Worm (Caenorhabditis elegans) whole organism, midembryonic: ENCODE measurements around the gene clec-212.

Source experiments
- T22C8.4 ChIP-seq: fragments of 200-800 bp; sonication (Bioruptor generic); IDR thresholded peaks from 2 replicates; pipeline ENCODE4 v1.3.6; 2022; ENCODE audit warnings: missing genetic modification characterization, missing compliant biosample characterization
- cog-1 ChIP-seq: sonication (generic microtip); optimal IDR thresholded peaks from 2 replicates; lab custom pipeline; 2016; ENCODE audit warnings: missing genetic modification characterization, missing compliant biosample characterization
- flt-1 ChIP-seq: fragments of 200-800 bp; sonication (Bioruptor generic); IDR thresholded peaks from 2 replicates; pipeline ENCODE4 v1.3.6; 2022; ENCODE audit warnings: missing genetic modification characterization, missing compliant biosample characterization
- med-1 ChIP-seq: sonication (generic microtip); optimal IDR thresholded peaks from 2 replicates; lab custom pipeline; 2017; ENCODE audit warnings: missing genetic modification characterization, mild to moderate bottlenecking, missing compliant biosample characterization, antibody characterized with exemption, missing genetic modification reagents; ENCODE audit not compliant: insufficient read depth
- ref-1 ChIP-seq: fragments of 200-800 bp; sonication (Bioruptor generic); conservative IDR thresholded peaks from 2 replicates; pipeline ENCODE4 v1.3.6; 2022; ENCODE audit warnings: missing genetic modification reagents, missing genetic modification characterization, missing compliant biosample characterization
- tab-1 ChIP-seq: fragments of 200-800 bp; sonication (Bioruptor generic); IDR thresholded peaks from 2 replicates; pipeline ENCODE4 v1.3.6; 2022; ENCODE audit warnings: missing genetic modification characterization, missing compliant biosample characterization
- ztf-29 ChIP-seq: fragments of 200-800 bp; sonication (Bioruptor generic); IDR thresholded peaks from 2 replicates; pipeline ENCODE4 v1.3.6; 2022; ENCODE audit warnings: missing genetic modification reagents, missing genetic modification characterization, missing compliant biosample characterization

DNA sequence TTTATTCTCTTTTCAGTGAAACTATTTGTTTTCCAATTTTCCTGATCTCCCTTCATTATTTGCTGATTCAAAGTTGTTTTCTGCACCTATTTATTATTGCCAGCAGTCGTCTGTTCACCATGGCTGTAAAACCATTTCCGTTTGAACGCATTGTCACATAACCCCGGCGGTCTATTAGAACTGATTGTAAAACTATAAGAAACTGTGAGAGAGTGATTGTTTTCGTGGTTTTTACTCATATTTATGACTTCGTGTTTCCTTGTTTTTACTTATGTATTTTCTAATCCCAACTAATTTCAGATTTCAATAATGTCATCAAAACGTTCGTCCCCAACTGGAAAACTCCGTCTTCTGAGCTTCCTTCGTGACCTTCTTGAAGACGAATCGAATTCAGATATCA, 7.2 kb downstream of the clec-212 start, which contains the start of gene F19F10.1:
- TF ChIP-seq med-1 (no peak), flt-1 (GFP tag; lab: Robert Waterston, UW) (no peak), T22C8.4 (GFP tag; lab: Robert Waterston, UW) (no peak), ztf-29 (GFP tag; lab: Robert Waterston, UW) (no peak), tab-1 (GFP tag; lab: Robert Waterston, UW) (no peak), cog-1 (no peak), ref-1 (GFP tag; lab: Robert Waterston, UW) (no peak)
